Worm (Caenorhabditis elegans) whole organism, L3 larva: ENCODE measurements around the gene mtr-4.
A peak's percentile ranks its signal among the peaks of the same experiment; 100 is the strongest.

Experiments used
- elt-2 ChIP-seq: sonication (generic microtip); optimal IDR thresholded peaks from 2 replicates; lab custom pipeline; 2016; ENCODE audit warnings: missing genetic modification reagents, mild to moderate bottlenecking, missing genetic modification characterization, missing compliant biosample characterization
- tbx-2 ChIP-seq: sonication (generic microtip); optimal IDR thresholded peaks from 2 replicates; lab custom pipeline; 2016; ENCODE audit warnings: mild to moderate bottlenecking, missing genetic modification characterization, missing compliant biosample characterization

DNA sequence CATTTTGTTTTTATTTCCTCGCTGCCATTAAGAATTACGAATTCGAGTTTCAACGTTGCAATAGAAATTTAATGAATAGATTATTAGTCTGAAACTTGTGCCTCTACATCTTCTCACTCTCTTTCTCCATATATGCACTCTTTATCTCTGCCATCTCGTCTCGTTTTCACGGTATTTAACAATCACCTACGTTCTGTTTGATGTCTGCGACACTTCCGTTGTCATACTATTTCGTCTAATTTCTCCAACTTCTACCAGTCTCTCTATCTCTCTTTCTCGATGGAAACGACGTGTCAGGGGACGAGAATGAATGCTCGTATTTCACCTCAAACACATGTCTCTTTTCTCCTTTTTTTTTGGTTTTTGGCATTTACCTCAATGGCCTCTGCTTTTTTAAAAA is 48.3 kb downstream of the mtr-4 start:
- peak; percentile 53 for TF ChIP-seq elt-2 (tag; lab: Kevin White, UChicago)
- TF ChIP-seq tbx-2 (tag; lab: Kevin White, UChicago): no peak
